Worm (Caenorhabditis elegans) whole organism, L2 larva: ENCODE measurements around the gene pqn-18.

Experiments
- C34F6.9 ChIP-seq: fragments of 150-350 bp; optimal IDR thresholded peaks from 2 replicates; lab custom pipeline; 2014; ENCODE audit warnings: missing biosample characterization, missing genetic modification characterization
- F13H6.1 ChIP-seq: sonication (generic microtip); optimal IDR thresholded peaks from 2 replicates; lab custom pipeline; 2016; ENCODE audit warnings: missing genetic modification characterization, missing compliant biosample characterization
- R02D3.7 ChIP-seq: fragments of 150-350 bp; optimal IDR thresholded peaks from 2 replicates; lab custom pipeline; 2014; ENCODE audit warnings: missing biosample characterization, missing genetic modification characterization
- Y55F3AM.14 ChIP-seq: fragments of 200-800 bp; sonication (Bioruptor generic); optimal IDR thresholded peaks from 2 replicates; lab custom pipeline; 2018; ENCODE audit warnings: mild to moderate bottlenecking, missing genetic modification characterization, missing compliant biosample characterization
- ZK546.5 ChIP-seq: sonication (generic microtip); optimal IDR thresholded peaks from 2 replicates; lab custom pipeline; 2017; ENCODE audit warnings: missing biosample characterization, missing genetic modification characterization
- alr-1 ChIP-seq: fragments of 150-350 bp; optimal IDR thresholded peaks from 2 replicates; lab custom pipeline; 2014; ENCODE audit warnings: missing biosample characterization, missing genetic modification characterization
- aly-2 ChIP-seq: fragments of 150-350 bp; optimal IDR thresholded peaks from 2 replicates; lab custom pipeline; 2014; ENCODE audit warnings: missing biosample characterization, missing genetic modification characterization
- ama-1 ChIP-seq: fragments of 150-350 bp; optimal IDR thresholded peaks from 2 replicates; lab custom pipeline; 2018; ENCODE audit warnings: inconsistent platforms
- blmp-1 ChIP-seq: sonication (generic microtip); optimal IDR thresholded peaks from 2 replicates; lab custom pipeline; 2017; ENCODE audit warnings: missing genetic modification characterization, mild to moderate bottlenecking, missing compliant biosample characterization, antibody characterized with exemption, moderate library complexity; ENCODE audit not compliant: insufficient read depth
- ceh-16 ChIP-seq: fragments of 150-350 bp; optimal IDR thresholded peaks from 2 replicates; lab custom pipeline; 2014; ENCODE audit warnings: missing biosample characterization, missing genetic modification characterization
- crh-2 ChIP-seq: sonication (generic microtip); optimal IDR thresholded peaks from 2 replicates; lab custom pipeline; 2017; ENCODE audit warnings: missing biosample characterization, missing genetic modification characterization
- dmd-4 ChIP-seq: sonication (generic microtip); optimal IDR thresholded peaks from 2 replicates; lab custom pipeline; 2017; ENCODE audit warnings: missing biosample characterization, missing genetic modification characterization
- egl-27 ChIP-seq: sonication (generic microtip); optimal IDR thresholded peaks from 3 replicates; lab custom pipeline; 2017; ENCODE audit warnings: missing biosample characterization, missing genetic modification reagents, missing genetic modification characterization
- elt-1 ChIP-seq: fragments of 150-350 bp; optimal IDR thresholded peaks from 2 replicates; lab custom pipeline; 2014; ENCODE audit warnings: missing biosample characterization, missing genetic modification characterization
- elt-3 ChIP-seq: sonication (generic microtip); optimal IDR thresholded peaks from 2 replicates; lab custom pipeline; 2017; ENCODE audit warnings: missing biosample characterization, missing genetic modification characterization
- fos-1 ChIP-seq: fragments of 150-350 bp; optimal IDR thresholded peaks from 2 replicates; lab custom pipeline; 2014; ENCODE audit warnings: missing biosample characterization, missing genetic modification characterization
- gmeb-1 ChIP-seq: fragments of 150-350 bp; optimal IDR thresholded peaks from 2 replicates; lab custom pipeline; 2014; ENCODE audit warnings: missing biosample characterization, missing genetic modification characterization
- lin-11 ChIP-seq: fragments of 150-350 bp; sonication (generic microtip); optimal IDR thresholded peaks from 2 replicates; lab custom pipeline; 2014; ENCODE audit warnings: missing biosample characterization, missing genetic modification characterization, inconsistent platforms, mixed read lengths
- lin-13 ChIP-seq: fragments of 150-350 bp; optimal IDR thresholded peaks from 2 replicates; lab custom pipeline; 2014; ENCODE audit warnings: missing biosample characterization, missing genetic modification reagents, missing genetic modification characterization
- lin-39 ChIP-seq: fragments of 150-350 bp; optimal IDR thresholded peaks from 2 replicates; lab custom pipeline; 2014; ENCODE audit warnings: missing biosample characterization, missing genetic modification reagents, missing genetic modification characterization
- lsy-2 ChIP-seq, 2 experiments: fragments of 150-350 bp in 1 of 2; sonication (generic microtip) in 1 of 2; optimal IDR thresholded peaks; 2 replicates each; lab custom pipeline; 2014 to 2017; ENCODE audit warnings: missing biosample characterization in 2 of 2, missing genetic modification characterization in 2 of 2
- mab-5 ChIP-seq: fragments of 150-350 bp; optimal IDR thresholded peaks from 2 replicates; lab custom pipeline; 2014; ENCODE audit warnings: missing biosample characterization, missing genetic modification characterization
- mbf-1 ChIP-seq: sonication (generic microtip); optimal IDR thresholded peaks from 2 replicates; lab custom pipeline; 2017; ENCODE audit warnings: missing biosample characterization, missing genetic modification characterization
- mdl-1 ChIP-seq, 2 experiments: fragments of 150-350 bp in 1 of 2; sonication (generic microtip) in 1 of 2; optimal IDR thresholded peaks; 2 replicates each; lab custom pipeline; 2017; ENCODE audit warnings: missing biosample characterization in 2 of 2, missing genetic modification characterization in 2 of 2
- nhr-10 ChIP-seq: sonication (generic microtip); optimal IDR thresholded peaks from 2 replicates; lab custom pipeline; 2017; ENCODE audit warnings: missing biosample characterization, missing genetic modification characterization
- nhr-11 ChIP-seq: fragments of 150-350 bp; optimal IDR thresholded peaks from 2 replicates; lab custom pipeline; 2014; ENCODE audit warnings: missing biosample characterization, missing genetic modification characterization
- nhr-12 ChIP-seq: fragments of 150-350 bp; optimal IDR thresholded peaks from 2 replicates; lab custom pipeline; 2014; ENCODE audit warnings: missing biosample characterization, missing genetic modification characterization
- nhr-129 ChIP-seq: fragments of 150-350 bp; optimal IDR thresholded peaks from 2 replicates; lab custom pipeline; 2014; ENCODE audit warnings: missing biosample characterization, missing genetic modification characterization
- nhr-21 ChIP-seq: fragments of 150-350 bp; optimal IDR thresholded peaks from 2 replicates; lab custom pipeline; 2014; ENCODE audit warnings: missing biosample characterization, missing genetic modification characterization
- nhr-23 ChIP-seq: fragments of 150-350 bp; optimal IDR thresholded peaks from 2 replicates; lab custom pipeline; 2014; ENCODE audit warnings: missing biosample characterization, missing genetic modification reagents, missing genetic modification characterization
- nhr-25 ChIP-seq: fragments of 150-350 bp; sonication (generic microtip); optimal IDR thresholded peaks from 3 replicates; lab custom pipeline; 2014; ENCODE audit warnings: missing biosample characterization, missing genetic modification characterization
- nhr-6 ChIP-seq: fragments of 150-350 bp; optimal IDR thresholded peaks from 2 replicates; lab custom pipeline; 2014; ENCODE audit warnings: missing biosample characterization, missing genetic modification characterization
- nhr-77 ChIP-seq: fragments of 150-350 bp; optimal IDR thresholded peaks from 2 replicates; lab custom pipeline; 2014; ENCODE audit warnings: missing biosample characterization, missing genetic modification characterization
- peb-1 ChIP-seq: fragments of 150-350 bp; optimal IDR thresholded peaks from 2 replicates; lab custom pipeline; 2014; ENCODE audit warnings: missing biosample characterization, missing genetic modification characterization
- sem-4 ChIP-seq: fragments of 150-350 bp; optimal IDR thresholded peaks from 2 replicates; lab custom pipeline; 2014; ENCODE audit warnings: missing biosample characterization, missing genetic modification reagents, missing genetic modification characterization
- skn-1 ChIP-seq: sonication (generic microtip); optimal IDR thresholded peaks from 2 replicates; lab custom pipeline; 2017; ENCODE audit warnings: missing biosample characterization, missing genetic modification characterization
- sma-3 ChIP-seq: sonication (generic microtip); optimal IDR thresholded peaks from 2 replicates; lab custom pipeline; 2016; ENCODE audit warnings: missing genetic modification reagents, missing genetic modification characterization, missing compliant biosample characterization
- sma-9 ChIP-seq, 2 experiments: fragments of 150-350 bp in 1 of 2; sonication (generic microtip) in 1 of 2; optimal IDR thresholded peaks; 2 replicates each; lab custom pipeline; 2014 to 2016; ENCODE audit warnings: missing genetic modification characterization in 2 of 2, mild to moderate bottlenecking in 1 of 2, missing biosample characterization in 1 of 2, missing compliant biosample characterization in 1 of 2, missing genetic modification reagents in 1 of 2, moderate library complexity in 1 of 2
- snpc-4 ChIP-seq: fragments of 150-350 bp; optimal IDR thresholded peaks from 2 replicates; lab custom pipeline; 2014; ENCODE audit warnings: missing biosample characterization, missing genetic modification characterization
- unc-39 ChIP-seq: fragments of 150-350 bp; optimal IDR thresholded peaks from 2 replicates; lab custom pipeline; 2014; ENCODE audit warnings: missing biosample characterization, missing genetic modification characterization
- unc-62 ChIP-seq: fragments of 150-350 bp; optimal IDR thresholded peaks from 2 replicates; lab custom pipeline; 2014; ENCODE audit warnings: missing biosample characterization, missing genetic modification reagents, missing genetic modification characterization
- ztf-11 ChIP-seq: sonication (generic microtip); optimal IDR thresholded peaks from 2 replicates; lab custom pipeline; 2017; ENCODE audit warnings: missing biosample characterization, missing genetic modification characterization
- ztf-4 ChIP-seq: fragments of 150-350 bp; optimal IDR thresholded peaks from 2 replicates; lab custom pipeline; 2014; ENCODE audit warnings: missing biosample characterization, missing genetic modification characterization

Gene pqn-18

DNA sequence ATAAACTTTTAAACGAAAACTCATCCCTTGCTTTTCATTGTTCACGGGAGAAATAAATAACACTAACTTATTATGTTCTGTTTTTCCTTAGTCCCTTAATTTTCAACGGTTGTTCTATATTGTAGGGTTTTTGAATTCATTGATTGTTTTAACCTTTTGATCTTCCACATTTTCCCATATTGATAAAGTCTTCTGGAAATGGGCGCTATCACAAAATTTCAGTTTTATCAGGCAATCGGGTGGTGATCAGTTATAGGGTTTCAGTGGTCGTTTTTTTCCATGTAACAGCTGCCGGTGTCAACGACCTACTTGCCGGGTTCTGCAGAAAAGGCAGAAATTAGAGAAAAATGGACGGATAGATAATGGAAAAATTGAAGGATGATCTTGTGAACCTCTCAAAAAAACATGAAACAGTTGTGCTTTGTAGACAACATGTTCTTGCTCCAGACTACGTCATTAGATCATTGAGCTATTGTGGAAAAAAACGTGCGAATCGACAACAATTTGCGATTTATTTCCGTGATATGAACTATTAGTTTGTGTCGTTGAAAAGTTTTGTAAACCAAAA lies 37.7 kb upstream of the pqn-18 start (continued):
- TF ChIP-seq blmp-1 (tag; lab: Kevin White, UChicago) (no peak), ama-1 (lab: Kevin White, UChicago) (no peak), ceh-16 (tag; lab: Kevin White, UChicago) (no peak), elt-1 (tag; lab: Kevin White, UChicago) (no peak), ztf-4 (no peak), unc-39 (no peak)

DNA sequence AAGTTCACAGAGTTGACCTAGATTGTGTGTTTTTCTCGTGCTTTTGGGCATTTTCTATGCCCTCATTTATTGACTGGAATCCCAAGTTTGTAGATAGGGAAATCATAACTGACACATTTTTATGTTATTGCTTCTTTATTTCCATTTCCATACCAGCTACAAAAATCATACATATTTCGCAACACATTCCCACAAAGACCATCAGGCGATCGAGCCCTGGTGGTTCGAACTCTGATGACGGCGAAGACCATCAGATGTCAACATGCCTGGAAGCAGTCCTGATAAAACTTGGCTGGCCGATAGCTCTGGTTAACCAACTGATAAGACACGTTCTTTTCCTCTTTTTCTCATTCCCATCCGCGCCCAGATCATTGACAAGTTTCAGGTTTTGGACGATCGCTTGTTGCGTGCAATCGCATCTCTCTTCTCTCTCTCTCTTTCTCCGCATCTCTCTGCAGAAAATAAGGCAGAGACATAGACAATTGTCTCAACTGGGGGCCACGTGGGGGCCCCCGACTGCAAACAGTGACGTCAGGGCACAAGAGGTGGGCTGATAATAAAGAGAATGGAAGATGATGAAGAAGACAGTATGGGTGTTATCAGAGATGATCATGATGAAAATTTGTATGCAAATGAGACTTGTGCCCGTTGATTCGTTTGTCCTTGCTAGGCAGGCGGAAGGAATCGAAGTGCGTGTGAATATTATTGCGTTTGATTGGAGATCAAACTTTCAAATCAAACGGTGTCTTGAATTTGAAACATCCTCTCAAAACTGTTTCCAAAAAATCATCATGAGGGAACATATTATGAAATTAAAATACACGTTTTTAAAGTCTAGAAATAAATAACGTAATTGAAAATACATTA lies 35.4 kb upstream of the pqn-18 start:
- TF ChIP-seq egl-27 (tag; lab: Kevin White, UChicago) (peak; percentile 93), crh-2 (tag; lab: Kevin White, UChicago) (peak; percentile 97), blmp-1 (tag; lab: Kevin White, UChicago) (peak; percentile 72), nhr-6 (tag; lab: Kevin White, UChicago) (peak; percentile 29), ztf-4 (peak; percentile 88), mbf-1 (tag; lab: Kevin White, UChicago) (no peak), F13H6.1 (tag; lab: Kevin White, UChicago) (peak; percentile 98), sem-4 (peak; percentile 80), dmd-4 (no peak), lsy-2 (tag; optimal IDR thresholded peaks at IDR 0.05; lab: Kevin White, UChicago) (peak; percentile 23 to 79), alr-1 (no peak), mdl-1 (tag; optimal IDR thresholded peaks at IDR 0.05; lab: Kevin White, UChicago) (peak; percentile 99), snpc-4 (tag; lab: Kevin White, UChicago) (no peak), nhr-12 (tag; lab: Kevin White, UChicago) (no peak), nhr-10 (peak; percentile 64), nhr-129 (tag; lab: Kevin White, UChicago) (peak; percentile 90), skn-1 (peak; percentile 49), Y55F3AM.14 (GFP tag; lab: Kevin White, UChicago) (peak; percentile 90), sma-3 (peak; percentile 98), ZK546.5 (no peak), nhr-23 (tag; lab: Kevin White, UChicago) (no peak), nhr-11 (tag; lab: Kevin White, UChicago) (no peak), fos-1 (tag; lab: Kevin White, UChicago) (peak; percentile 97), sma-9 (GFP tag; optimal IDR thresholded peaks at IDR 0.05; lab: Kevin White, UChicago) (peak; percentile 99), sma-9 (tag; optimal IDR thresholded peaks at IDR 0.05; lab: Kevin White, UChicago) (peak; percentile 90), C34F6.9 (tag; lab: Kevin White, UChicago) (peak; percentile 66), mab-5 (tag; lab: Kevin White, UChicago) (peak; percentile 1), ztf-11 (tag; lab: Kevin White, UChicago) (no peak), nhr-25 (tag; lab: Kevin White, UChicago) (peak; percentile 92), nhr-21 (peak; percentile 96), elt-1 (tag; lab: Kevin White, UChicago) (no peak), gmeb-1 (tag; lab: Kevin White, UChicago) (peak; percentile 77), elt-3 (tag; lab: Kevin White, UChicago) (no peak), lin-13 (GFP tag; lab: Kevin White, UChicago) (peak; percentile 74), nhr-77 (tag; lab: Kevin White, UChicago) (peak; percentile 63)

DNA sequence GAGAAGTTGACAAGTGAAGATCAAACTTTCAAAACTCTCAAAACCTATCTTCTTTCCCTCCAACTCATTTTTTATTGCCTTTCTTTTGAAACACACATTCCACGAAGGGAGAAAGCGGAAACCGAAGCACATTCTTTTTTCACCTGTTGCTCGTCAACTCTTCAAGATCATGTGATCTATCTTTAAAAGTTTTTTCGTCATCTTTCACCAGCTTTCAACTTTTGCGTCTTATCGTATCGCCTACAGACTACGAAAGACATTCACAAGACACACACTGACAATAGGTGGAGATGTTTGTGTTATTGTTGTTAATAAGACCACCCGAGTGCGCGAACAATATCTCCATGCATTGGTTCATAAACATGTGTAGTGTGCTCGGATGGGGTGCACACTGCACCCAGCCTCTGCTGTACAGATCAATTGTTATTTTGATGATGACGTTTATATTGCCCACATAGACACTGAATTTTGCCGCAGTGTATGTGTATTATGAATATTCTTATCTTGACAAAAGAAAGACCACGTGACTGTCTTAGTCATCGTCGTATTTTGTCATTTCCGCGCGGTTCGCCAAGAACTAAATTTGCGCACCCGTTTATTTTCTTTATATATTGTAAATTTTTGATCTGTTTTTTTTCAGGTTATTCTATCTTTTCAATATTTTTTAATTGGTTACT lies 33.8 kb upstream of the pqn-18 start:
- TF ChIP-seq nhr-6 (tag; lab: Kevin White, UChicago) (peak; percentile 15), crh-2 (tag; lab: Kevin White, UChicago) (peak; percentile 39), C34F6.9 (tag; lab: Kevin White, UChicago) (no peak), skn-1 (no peak), aly-2 (tag; lab: Kevin White, UChicago) (no peak), blmp-1 (tag; lab: Kevin White, UChicago) (no peak), lin-11 (tag; lab: Kevin White, UChicago) (no peak), ZK546.5 (no peak), sma-3 (peak; percentile 33), Y55F3AM.14 (GFP tag; lab: Kevin White, UChicago) (no peak), snpc-4 (tag; lab: Kevin White, UChicago) (no peak), unc-62 (GFP tag; lab: Kevin White, UChicago) (no peak), nhr-25 (tag; lab: Kevin White, UChicago) (no peak), lsy-2 (tag; optimal IDR thresholded peaks at IDR 0.05; lab: Kevin White, UChicago) (peak in 1 of 2 experiments; percentile 39), gmeb-1 (tag; lab: Kevin White, UChicago) (no peak), nhr-129 (tag; lab: Kevin White, UChicago) (peak; percentile 79), R02D3.7 (tag; lab: Kevin White, UChicago) (no peak), nhr-10 (no peak), fos-1 (tag; lab: Kevin White, UChicago) (no peak), alr-1 (no peak), mbf-1 (tag; lab: Kevin White, UChicago) (no peak), nhr-11 (tag; lab: Kevin White, UChicago) (no peak), elt-1 (tag; lab: Kevin White, UChicago) (no peak), lin-13 (GFP tag; lab: Kevin White, UChicago) (no peak), nhr-21 (no peak), nhr-77 (tag; lab: Kevin White, UChicago) (no peak), peb-1 (tag; lab: Kevin White, UChicago) (no peak), lin-39 (tag; lab: Kevin White, UChicago) (no peak), mdl-1 (tag; optimal IDR thresholded peaks at IDR 0.05; lab: Kevin White, UChicago) (peak in 1 of 2 experiments; percentile 53)
